Fruit fly (Drosophila melanogaster) whole organism, prepupa: ENCODE measurements around the gene CG4004.

Source experiments
- Blimp-1 ChIP-seq: fragments of 200-800 bp; sonication (Bioruptor generic); optimal IDR thresholded peaks from 3 replicates; lab custom pipeline; 2017; ENCODE audit warnings: missing biosample characterization, missing genetic modification characterization, mild to moderate bottlenecking, moderate library complexity, missing genetic modification reagents
- CG10631 ChIP-seq: fragments of 200-800 bp; sonication (Bioruptor generic); optimal IDR thresholded peaks from 2 replicates; lab custom pipeline; 2016; ENCODE audit warnings: missing biosample characterization, missing genetic modification characterization
- CG10669 ChIP-seq: fragments of 200-800 bp; sonication (Bioruptor generic); optimal IDR thresholded peaks from 3 replicates; lab custom pipeline; 2018; ENCODE audit warnings: missing biosample characterization, mild to moderate bottlenecking, missing genetic modification characterization, moderate library complexity
- CG11294 ChIP-seq: fragments of 200-800 bp; sonication (Bioruptor generic); IDR thresholded peaks from 2 replicates; pipeline ENCODE4 v1.3.6; 2022; ENCODE audit warnings: missing biosample characterization, missing genetic modification characterization
- CG11762 ChIP-seq: fragments of 200-800 bp; sonication (Bioruptor generic); optimal IDR thresholded peaks from 3 replicates; lab custom pipeline; 2016; ENCODE audit warnings: missing biosample characterization, missing genetic modification characterization; ENCODE audit not compliant: insufficient read depth
- CG11902 ChIP-seq: fragments of 200-800 bp; sonication (Bioruptor generic); optimal IDR thresholded peaks from 3 replicates; lab custom pipeline; 2016; ENCODE audit warnings: missing biosample characterization, missing genetic modification characterization
- CG15336 ChIP-seq: fragments of 200-800 bp; sonication (Bioruptor generic); IDR thresholded peaks from 2 replicates; pipeline ENCODE4 v1.3.6; 2022; ENCODE audit warnings: missing biosample characterization, missing genetic modification characterization
- CG1621 ChIP-seq: fragments of 200-800 bp; sonication (Bioruptor generic); optimal IDR thresholded peaks from 3 replicates; lab custom pipeline; 2018; ENCODE audit warnings: missing biosample characterization, mild to moderate bottlenecking, missing genetic modification characterization
- CG31627 ChIP-seq: fragments of 200-800 bp; sonication (Bioruptor generic); optimal IDR thresholded peaks from 3 replicates; lab custom pipeline; 2016; ENCODE audit warnings: missing biosample characterization, missing genetic modification characterization
- CG32006 ChIP-seq: fragments of 200-800 bp; sonication (Bioruptor generic); optimal IDR thresholded peaks from 3 replicates; lab custom pipeline; 2017; ENCODE audit warnings: missing biosample characterization, mild to moderate bottlenecking, missing genetic modification characterization
- CG3919 ChIP-seq: fragments of 200-800 bp; sonication (Bioruptor generic); optimal IDR thresholded peaks from 3 replicates; lab custom pipeline; 2016; ENCODE audit warnings: missing biosample characterization, missing genetic modification characterization
- CG4318 ChIP-seq: fragments of 200-800 bp; sonication (Bioruptor generic); optimal IDR thresholded peaks from 3 replicates; lab custom pipeline; 2017; ENCODE audit warnings: missing biosample characterization, mild to moderate bottlenecking, missing genetic modification characterization
- CG6163 ChIP-seq: fragments of 200-800 bp; sonication (Bioruptor generic); IDR thresholded peaks from 3 replicates; pipeline ENCODE4 v1.3.6; 2022; ENCODE audit warnings: missing biosample characterization, missing genetic modification characterization
- CG6792 ChIP-seq: fragments of 200-800 bp; sonication (Bioruptor generic); optimal IDR thresholded peaks from 3 replicates; lab custom pipeline; 2016; ENCODE audit warnings: missing biosample characterization, missing genetic modification characterization
- CG6808 ChIP-seq: fragments of 200-800 bp; sonication (Bioruptor generic); optimal IDR thresholded peaks from 3 replicates; lab custom pipeline; 2017; ENCODE audit warnings: missing biosample characterization, missing genetic modification characterization, mild to moderate bottlenecking, moderate library complexity, missing genetic modification reagents
- CG6854 ChIP-seq: fragments of 200-800 bp; sonication (Bioruptor generic); optimal IDR thresholded peaks from 2 replicates; lab custom pipeline; 2017; ENCODE audit warnings: missing biosample characterization, mild to moderate bottlenecking, missing genetic modification characterization
- CG7368 ChIP-seq: fragments of 200-800 bp; sonication (Bioruptor generic); optimal IDR thresholded peaks from 3 replicates; lab custom pipeline; 2016; ENCODE audit warnings: missing biosample characterization, missing genetic modification characterization
- CG8119 ChIP-seq: fragments of 200-800 bp; sonication (Bioruptor generic); IDR thresholded peaks from 3 replicates; pipeline ENCODE4 v1.3.6; 2022; ENCODE audit warnings: missing biosample characterization, missing genetic modification characterization
- CG8319 ChIP-seq: fragments of 200-800 bp; sonication (Bioruptor generic); optimal IDR thresholded peaks from 3 replicates; lab custom pipeline; 2016; ENCODE audit warnings: missing biosample characterization, missing genetic modification characterization
- CG9139 ChIP-seq: fragments of 200-800 bp; sonication (Bioruptor generic); optimal IDR thresholded peaks from 3 replicates; lab custom pipeline; 2017; ENCODE audit warnings: missing biosample characterization, mild to moderate bottlenecking, missing genetic modification characterization
- Eip75B ChIP-seq: fragments of 200-800 bp; sonication (Bioruptor generic); optimal IDR thresholded peaks from 3 replicates; lab custom pipeline; 2016; ENCODE audit warnings: missing biosample characterization, missing genetic modification characterization
- Eip78C ChIP-seq: fragments of 200-800 bp; sonication (Bioruptor generic); peaks from one replicate; lab custom pipeline; 2016; ENCODE audit warnings: missing biosample characterization, missing genetic modification characterization
- Ets21C ChIP-seq: fragments of 200-800 bp; sonication (Bioruptor generic); optimal IDR thresholded peaks from 3 replicates; lab custom pipeline; 2016; ENCODE audit warnings: missing biosample characterization, missing genetic modification characterization
- Ets96B ChIP-seq: fragments of 200-800 bp; optimal IDR thresholded peaks from 2 replicates; lab custom pipeline; 2019; ENCODE audit warnings: missing biosample characterization, mild to moderate bottlenecking, missing genetic modification characterization, moderate library complexity
- Gug ChIP-seq: fragments of 200-800 bp; sonication (Bioruptor generic); IDR thresholded peaks from 2 replicates; pipeline ENCODE4 v1.3.6; 2022; ENCODE audit warnings: missing biosample characterization, missing genetic modification characterization
- Hr38 ChIP-seq: sonication (Bioruptor generic); optimal IDR thresholded peaks from 2 replicates; lab custom pipeline; 2016; ENCODE audit warnings: missing biosample characterization, missing genetic modification characterization
- Hr4 ChIP-seq: fragments of 200-800 bp; sonication (Bioruptor generic); optimal IDR thresholded peaks from 3 replicates; lab custom pipeline; 2016; ENCODE audit warnings: missing biosample characterization, missing genetic modification characterization
- Lpt ChIP-seq: fragments of 200-800 bp; sonication (Bioruptor generic); optimal IDR thresholded peaks from 3 replicates; lab custom pipeline; 2016; ENCODE audit warnings: missing biosample characterization, missing genetic modification characterization
- Met ChIP-seq: fragments of 200-800 bp; sonication (Bioruptor generic); optimal IDR thresholded peaks from 3 replicates; lab custom pipeline; 2016; ENCODE audit warnings: missing biosample characterization, missing genetic modification characterization
- OdsH ChIP-seq: fragments of 200-800 bp; sonication (Bioruptor generic); optimal IDR thresholded peaks from 3 replicates; lab custom pipeline; 2016; ENCODE audit warnings: missing biosample characterization, missing genetic modification characterization
- Smox ChIP-seq: fragments of 200-800 bp; sonication (Bioruptor generic); optimal IDR thresholded peaks from 3 replicates; lab custom pipeline; 2016; ENCODE audit warnings: missing biosample characterization, missing genetic modification characterization
- Sox14 ChIP-seq: fragments of 200-800 bp; sonication (Bioruptor generic); optimal IDR thresholded peaks from 3 replicates; lab custom pipeline; 2016; ENCODE audit warnings: missing biosample characterization, missing genetic modification characterization
- Sox15 ChIP-seq: fragments of 200-800 bp; sonication (Bioruptor generic); optimal IDR thresholded peaks from 3 replicates; lab custom pipeline; 2016; ENCODE audit warnings: missing biosample characterization, missing genetic modification characterization
- achi ChIP-seq: fragments of 200-800 bp; sonication (Bioruptor generic); optimal IDR thresholded peaks from 3 replicates; lab custom pipeline; 2016; ENCODE audit warnings: missing biosample characterization, missing genetic modification characterization
- acj6 ChIP-seq: fragments of 200-800 bp; sonication (Bioruptor generic); optimal IDR thresholded peaks from 3 replicates; lab custom pipeline; 2016; ENCODE audit warnings: missing biosample characterization, missing genetic modification characterization
- cyc ChIP-seq: fragments of 200-800 bp; sonication (Bioruptor generic); optimal IDR thresholded peaks from 3 replicates; lab custom pipeline; 2016; ENCODE audit warnings: missing biosample characterization, missing genetic modification characterization
- dsx ChIP-seq: fragments of 200-800 bp; optimal IDR thresholded peaks from 3 replicates; lab custom pipeline; 2019; ENCODE audit warnings: missing biosample characterization, mild to moderate bottlenecking, missing genetic modification characterization, moderate library complexity; ENCODE audit not compliant: poor library complexity, severe bottlenecking
- esn ChIP-seq: fragments of 200-800 bp; sonication (Bioruptor generic); optimal IDR thresholded peaks from 2 replicates; lab custom pipeline; 2016; ENCODE audit warnings: missing biosample characterization, mild to moderate bottlenecking, missing genetic modification characterization, moderate library complexity
- fd59A ChIP-seq: fragments of 200-800 bp; sonication (Bioruptor generic); optimal IDR thresholded peaks from 2 replicates; lab custom pipeline; 2017; ENCODE audit warnings: missing biosample characterization, mild to moderate bottlenecking, missing genetic modification characterization, missing genetic modification reagents
- fkh ChIP-seq: fragments of 200-800 bp; sonication (Bioruptor generic); optimal IDR thresholded peaks from 3 replicates; lab custom pipeline; 2017; ENCODE audit warnings: missing biosample characterization, mild to moderate bottlenecking, missing genetic modification characterization, moderate library complexity
- lz ChIP-seq: fragments of 200-800 bp; sonication (Bioruptor generic); optimal IDR thresholded peaks from 3 replicates; lab custom pipeline; 2016; ENCODE audit warnings: missing biosample characterization, missing genetic modification characterization
- pdm3 ChIP-seq: fragments of 200-800 bp; sonication (Bioruptor generic); optimal IDR thresholded peaks from 3 replicates; lab custom pipeline; 2016; ENCODE audit warnings: missing biosample characterization, missing genetic modification characterization
- salr ChIP-seq, 2 experiments: fragments of 200-800 bp; sonication (Bioruptor generic); optimal IDR thresholded peaks; 3 replicates each; lab custom pipeline; 2016 to 2018; ENCODE audit warnings: missing biosample characterization in 2 of 2, missing genetic modification characterization in 2 of 2, mild to moderate bottlenecking in 1 of 2
- topi ChIP-seq: fragments of 200-800 bp; sonication (Bioruptor generic); optimal IDR thresholded peaks from 3 replicates; lab custom pipeline; 2016; ENCODE audit warnings: missing biosample characterization, missing genetic modification characterization
- vri ChIP-seq: fragments of 200-800 bp; sonication (Bioruptor generic); optimal IDR thresholded peaks from 3 replicates; lab custom pipeline; 2016; ENCODE audit warnings: missing biosample characterization, mild to moderate bottlenecking, missing genetic modification characterization

CG4004 gene

DNA sequence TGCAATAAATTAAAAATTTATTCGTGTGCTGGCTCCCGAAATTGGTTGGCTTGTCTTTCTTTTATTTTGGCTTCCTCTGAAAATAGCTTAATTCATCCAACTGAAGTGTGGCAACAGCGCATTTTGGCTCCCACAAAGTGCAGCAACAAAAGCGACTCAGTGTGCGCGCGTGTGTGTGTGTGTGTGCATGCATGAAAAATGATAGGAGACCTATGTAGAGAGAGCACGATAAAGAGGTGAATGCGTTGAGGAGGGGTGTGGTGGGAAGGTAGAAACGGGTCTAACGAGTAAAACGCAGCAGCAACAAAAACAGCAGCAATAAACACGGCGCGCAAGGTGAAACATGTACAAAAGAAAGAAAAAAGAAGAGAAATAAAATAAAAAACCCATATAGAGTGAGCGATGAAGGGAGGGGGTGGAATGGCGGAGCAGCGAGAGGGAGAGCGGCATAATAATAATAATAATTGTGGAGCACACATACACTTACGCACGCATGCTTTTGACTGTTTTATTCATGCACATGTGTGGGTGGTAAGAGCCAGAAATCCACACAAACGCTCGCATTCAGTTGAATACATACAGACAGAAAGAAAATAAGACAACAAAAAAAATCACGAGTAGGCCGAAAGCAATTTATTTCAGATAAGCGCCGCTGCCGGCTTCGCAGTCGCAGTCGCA is 6.8 kb upstream of the CG4004 start (continued):
- peak; percentile 95 for TF ChIP-seq CG6808
- TF ChIP-seq CG32006 (GFP tag; lab: Kevin White, UChicago), result peak; percentile 81
- peak; percentile 78 for TF ChIP-seq Eip75B (GFP tag; lab: Kevin White, UChicago)
- TF ChIP-seq vri (GFP tag; lab: Kevin White, UChicago), result peak; percentile 89
- TF ChIP-seq CG10631, result peak; percentile 33
- TF ChIP-seq lz, result no peak
- TF ChIP-seq CG6163 (GFP tag; lab: Robert Waterston, UW), result peak; percentile 95
- peak; percentile 84 for TF ChIP-seq CG6854 (GFP tag; lab: Kevin White, UChicago)
- TF ChIP-seq CG11762 (GFP tag; lab: Kevin White, UChicago), result peak; percentile 72
- TF ChIP-seq OdsH (GFP tag; lab: Kevin White, UChicago), result peak; percentile 62
- TF ChIP-seq acj6, result no peak
- peak; percentile 76 for TF ChIP-seq fd59A
- peak; percentile 58 for TF ChIP-seq CG6792 (GFP tag; lab: Kevin White, UChicago)
- peak; percentile 77 for TF ChIP-seq achi (GFP tag; lab: Kevin White, UChicago)
- TF ChIP-seq fkh (GFP tag; lab: Kevin White, UChicago), result peak; percentile 68
- TF ChIP-seq Eip78C (GFP tag; lab: Kevin White, UChicago), result peak; percentile 79
- peak; percentile 62 for TF ChIP-seq CG3919
- TF ChIP-seq CG4318 (GFP tag; lab: Kevin White, UChicago), result no peak
- peak; percentile 85 for TF ChIP-seq Ets96B (tag; lab: Kevin White, UChicago)
- peak; percentile 15 for TF ChIP-seq cyc (GFP tag; lab: Kevin White, UChicago)
- peak; percentile 12 for TF ChIP-seq esn
- TF ChIP-seq Hr4, result peak; percentile 58
- peak; percentile 70 for TF ChIP-seq CG10669 (GFP tag; lab: Kevin White, UChicago)
- TF ChIP-seq dsx (GFP tag; lab: Kevin White, UChicago), result peak; percentile 84
- TF ChIP-seq Met (GFP tag; lab: Kevin White, UChicago), result peak; percentile 50
- TF ChIP-seq CG8319 (GFP tag; lab: Kevin White, UChicago), result peak; percentile 49
- peak; percentile 72 for TF ChIP-seq pdm3 (GFP tag; lab: Kevin White, UChicago)
- TF ChIP-seq CG9139 (GFP tag; lab: Kevin White, UChicago), result peak; percentile 96
- TF ChIP-seq salr (GFP tag; optimal IDR thresholded peaks at IDR 0.05; lab: Kevin White, UChicago), result peak; percentile 74 to 88

DNA sequence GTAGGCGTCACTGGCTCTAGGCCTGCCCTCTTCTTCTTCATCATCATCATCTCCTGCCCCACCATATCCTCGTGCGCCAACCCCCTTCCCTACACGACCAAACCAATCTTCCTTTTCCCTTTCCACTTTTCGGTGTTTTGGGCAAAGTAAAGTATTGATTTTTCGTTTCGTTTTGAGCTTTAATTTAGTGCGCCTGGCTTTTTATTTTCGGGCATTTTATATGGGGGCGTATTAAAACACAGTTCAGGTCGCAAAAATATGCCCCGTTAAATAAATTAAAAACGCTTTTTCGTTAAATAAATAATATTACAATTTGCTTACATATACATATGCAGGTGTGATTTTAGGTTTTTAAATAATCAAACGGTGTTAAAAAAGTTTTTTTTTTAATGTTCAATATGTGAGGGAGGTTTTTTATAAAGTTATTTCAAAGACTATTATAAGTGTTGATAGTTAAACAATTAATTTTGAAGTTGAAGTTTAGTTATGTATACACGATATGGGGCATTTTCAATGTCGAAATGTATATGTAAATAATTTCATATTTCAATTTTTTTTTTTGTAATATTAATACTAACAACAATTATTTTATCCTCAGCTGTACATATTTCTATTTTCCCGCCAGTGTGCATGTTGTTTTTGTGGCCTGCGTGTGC is 6.1 kb upstream of the CG4004 start:
- TF ChIP-seq CG8319 (GFP tag; lab: Kevin White, UChicago) (peak; percentile 13), CG1621 (tag; lab: Kevin White, UChicago) (no peak), CG6792 (GFP tag; lab: Kevin White, UChicago) (peak; percentile 24), Smox (GFP tag; lab: Kevin White, UChicago) (peak; percentile 56), CG7368 (no peak), acj6 (peak; percentile 57), Lpt (GFP tag; lab: Kevin White, UChicago) (peak; percentile 41), CG15336 (GFP tag; lab: Robert Waterston, UW) (peak; percentile 69), Hr4 (peak; percentile 52), Blimp-1 (GFP tag; lab: Kevin White, UChicago) (no peak), CG6808 (no peak), salr (GFP tag; optimal IDR thresholded peaks at IDR 0.05; lab: Kevin White, UChicago) (peak in 1 of 2 experiments; percentile 30), Ets21C (GFP tag; lab: Kevin White, UChicago) (peak; percentile 7), Gug (peak; percentile 52; the same call in 1 of the 2 replicates), Ets96B (tag; lab: Kevin White, UChicago) (peak; percentile 30), CG8119 (GFP tag; lab: Robert Waterston, UW) (peak; percentile 69), CG10631 (peak; percentile 62), Hr38 (GFP tag; lab: Kevin White, UChicago) (no peak), Sox14 (GFP tag; lab: Kevin White, UChicago) (no peak), CG32006 (GFP tag; lab: Kevin White, UChicago) (peak; percentile 84), Sox15 (GFP tag; lab: Kevin White, UChicago) (peak; percentile 19), topi (GFP tag; lab: Kevin White, UChicago) (peak; percentile 65), OdsH (GFP tag; lab: Kevin White, UChicago) (peak; percentile 57), achi (GFP tag; lab: Kevin White, UChicago) (peak; percentile 65), fkh (GFP tag; lab: Kevin White, UChicago) (no peak), CG10669 (GFP tag; lab: Kevin White, UChicago) (no peak), lz (peak; percentile 64), cyc (GFP tag; lab: Kevin White, UChicago) (peak; percentile 28), CG31627 (GFP tag; lab: Kevin White, UChicago) (peak; percentile 43), CG11902 (peak; percentile 47), Met (GFP tag; lab: Kevin White, UChicago) (peak; percentile 64), CG11762 (GFP tag; lab: Kevin White, UChicago) (peak; percentile 57), CG11294 (GFP tag; lab: Robert Waterston, UW) (no peak; the same call in 1 of the 2 replicates), fd59A (no peak)
